Worm (Caenorhabditis elegans): Measurements from ENCODE around the gene C09F9.2.

- no peak for TF ChIP-seq dox-1 (GFP tag; IDR thresholded peaks at IDR 0.05)
- no peak for TF ChIP-seq chd-7 (tag; optimal IDR thresholded peaks at IDR 0.05)
- TF ChIP-seq ztf-25 (GFP tag; IDR thresholded peaks at IDR 0.05): no peak
- TF ChIP-seq ceh-58 (GFP tag; IDR thresholded peaks at IDR 0.05): no peak
- no peak for TF ChIP-seq hlh-12 (tag; optimal IDR thresholded peaks at IDR 0.05)
- no peak for TF ChIP-seq K11D2.4 (GFP tag; IDR thresholded peaks at IDR 0.05)
Observed at ce11 chrII:14698057-14698456, 7.3 kb upstream of the C09F9.2 start, which contains the start of gene C09F9.1.

Measured in whole organism, young adult.